Worm (Caenorhabditis elegans): ENCODE data around the gene F26F12.4.

ce11 chrV:5819903-5820302 lies 49.2 kb downstream of the F26F12.4 start:
- TF ChIP-seq him-1 (tag; optimal IDR thresholded peaks at IDR 0.05) (no peak), W03F9.2 (tag; optimal IDR thresholded peaks at IDR 0.05) (no peak)

All from whole organism, L4/young adult.